Worm (Caenorhabditis elegans) whole organism, L4 larva: Measurements from ENCODE around the gene sto-3.

Experiments used
- F26F4.8 ChIP-seq: fragments of 200-800 bp; sonication (Bioruptor generic); conservative IDR thresholded peaks from 2 replicates; pipeline ENCODE4 v1.3.6; 2022; ENCODE audit warnings: missing genetic modification characterization, missing compliant biosample characterization
- F49E8.2 ChIP-seq: sonication (generic microtip); optimal IDR thresholded peaks from 2 replicates; lab custom pipeline; 2016; ENCODE audit warnings: missing compliant biosample characterization, mild to moderate bottlenecking, missing genetic modification characterization, borderline replicate concordance
- T26A8.4 ChIP-seq: fragments of 200-800 bp; sonication (Bioruptor generic); IDR thresholded peaks from 2 replicates; pipeline ENCODE4 v1.3.6; 2022; ENCODE audit warnings: missing genetic modification characterization, missing compliant biosample characterization
- Y48G9A.11 ChIP-seq: fragments of 200-800 bp; sonication (Bioruptor generic); IDR thresholded peaks from 2 replicates; pipeline ENCODE4 v1.3.6; 2022; ENCODE audit warnings: missing genetic modification reagents, missing genetic modification characterization, missing compliant biosample characterization
- Y75B8A.6 ChIP-seq: fragments of 200-800 bp; sonication (Bioruptor generic); IDR thresholded peaks from 2 replicates; pipeline ENCODE4 v1.3.6; 2022; ENCODE audit warnings: missing genetic modification reagents, missing genetic modification characterization, missing compliant biosample characterization
- ama-1 ChIP-seq: fragments of 150-350 bp; optimal IDR thresholded peaks from 2 replicates; lab custom pipeline; 2014; ENCODE audit warnings: inconsistent platforms, mixed read lengths
- daf-12 ChIP-seq: fragments of 150-350 bp; optimal IDR thresholded peaks from 2 replicates; lab custom pipeline; 2014; ENCODE audit warnings: missing biosample characterization, missing genetic modification reagents, missing genetic modification characterization
- daf-19 ChIP-seq: fragments of 200-800 bp; sonication (Bioruptor generic); conservative IDR thresholded peaks from 2 replicates; pipeline ENCODE4 v1.3.6; 2022; ENCODE audit warnings: missing genetic modification characterization, missing compliant biosample characterization
- daf-8 ChIP-seq: fragments of 200-800 bp; sonication (Bioruptor generic); IDR thresholded peaks from 2 replicates; pipeline ENCODE4 v1.3.6; 2022; ENCODE audit warnings: missing genetic modification characterization, missing compliant biosample characterization
- dmd-8 ChIP-seq: fragments of 200-800 bp; sonication (Bioruptor generic); IDR thresholded peaks from 2 replicates; pipeline ENCODE4 v1.3.6; 2022; ENCODE audit warnings: missing genetic modification characterization, missing compliant biosample characterization
- dve-1 ChIP-seq: sonication (generic microtip); optimal IDR thresholded peaks from 2 replicates; lab custom pipeline; 2017; ENCODE audit warnings: antibody characterized with exemption, mild to moderate bottlenecking, missing genetic modification characterization, missing compliant biosample characterization; ENCODE audit not compliant: insufficient read depth
- egl-27 ChIP-seq: sonication (generic microtip); optimal IDR thresholded peaks from 3 replicates; lab custom pipeline; 2017; ENCODE audit warnings: missing biosample characterization, missing genetic modification reagents, missing genetic modification characterization
- fkh-10 ChIP-seq: fragments of 150-350 bp; optimal IDR thresholded peaks from 2 replicates; lab custom pipeline; 2014; ENCODE audit warnings: missing biosample characterization, missing genetic modification reagents, missing genetic modification characterization
- gei-8 ChIP-seq: fragments of 200-800 bp; sonication (Bioruptor generic); optimal IDR thresholded peaks from 2 replicates; lab custom pipeline; 2018; ENCODE audit warnings: mild to moderate bottlenecking, missing genetic modification characterization, missing compliant biosample characterization
- hif-1 ChIP-seq, 2 experiments: sonication (generic microtip); optimal IDR thresholded peaks; 2 replicates each; lab custom pipeline; 2016 to 2017; ENCODE audit warnings: missing compliant biosample characterization in 2 of 2, missing genetic modification characterization in 2 of 2, missing genetic modification reagents in 2 of 2, missing genotype in 2 of 2, mild to moderate bottlenecking in 1 of 2
- hlh-30 ChIP-seq: sonication (generic microtip); optimal IDR thresholded peaks from 2 replicates; lab custom pipeline; 2017; ENCODE audit warnings: antibody characterized with exemption, mild to moderate bottlenecking, missing genetic modification characterization, missing compliant biosample characterization; ENCODE audit not compliant: insufficient read depth
- hmg-1.1 ChIP-seq: fragments of 200-800 bp; sonication (Bioruptor generic); IDR thresholded peaks from 2 replicates; pipeline ENCODE4 v1.3.6; 2022; ENCODE audit warnings: missing genetic modification reagents, missing genetic modification characterization, missing compliant biosample characterization
- jun-1 ChIP-seq: fragments of 150-350 bp; optimal IDR thresholded peaks from 2 replicates; lab custom pipeline; 2014; ENCODE audit warnings: missing biosample characterization, missing genetic modification reagents, missing genetic modification characterization
- lim-7 ChIP-seq: fragments of 200-800 bp; sonication (Bioruptor generic); IDR thresholded peaks from 2 replicates; pipeline ENCODE4 v1.3.6; 2022; ENCODE audit warnings: missing genetic modification characterization, missing compliant biosample characterization
- madf-9 ChIP-seq: fragments of 200-800 bp; sonication (Bioruptor generic); conservative IDR thresholded peaks from 2 replicates; pipeline ENCODE4 v1.3.6; 2022; ENCODE audit warnings: missing genetic modification reagents, missing genetic modification characterization, missing compliant biosample characterization
- mdl-1 ChIP-seq, 2 experiments: fragments of 150-350 bp in 1 of 2; sonication (generic microtip) in 1 of 2; optimal IDR thresholded peaks; 2 replicates each; lab custom pipeline; 2014 to 2017; ENCODE audit warnings: missing biosample characterization in 2 of 2, missing genetic modification characterization in 2 of 2
- mxl-2 ChIP-seq: fragments of 200-800 bp; sonication (Bioruptor generic); conservative IDR thresholded peaks from 2 replicates; pipeline ENCODE4 v1.3.6; 2022; ENCODE audit warnings: missing genetic modification reagents, missing genetic modification characterization, missing compliant biosample characterization
- mxl-3 ChIP-seq: fragments of 200-800 bp; sonication (Bioruptor generic); optimal IDR thresholded peaks from 2 replicates; lab custom pipeline; 2018; ENCODE audit warnings: mild to moderate bottlenecking, missing genetic modification characterization, missing compliant biosample characterization
- nhr-10 ChIP-seq: fragments of 150-350 bp; optimal IDR thresholded peaks from 2 replicates; lab custom pipeline; 2014; ENCODE audit warnings: missing biosample characterization, missing genetic modification characterization
- nhr-102 ChIP-seq: sonication (generic microtip); optimal IDR thresholded peaks from 2 replicates; lab custom pipeline; 2016; ENCODE audit warnings: mild to moderate bottlenecking, missing genetic modification characterization, moderate library complexity, missing compliant biosample characterization
- nhr-111 ChIP-seq: fragments of 200-800 bp; sonication (Bioruptor generic); optimal IDR thresholded peaks from 2 replicates; lab custom pipeline; 2018; ENCODE audit warnings: mild to moderate bottlenecking, missing genetic modification characterization, missing compliant biosample characterization
- nhr-28 ChIP-seq: fragments of 150-350 bp; optimal IDR thresholded peaks from 2 replicates; lab custom pipeline; 2014; ENCODE audit warnings: missing biosample characterization, missing genetic modification characterization
- nhr-41 ChIP-seq: fragments of 200-800 bp; sonication (Bioruptor generic); IDR thresholded peaks from 2 replicates; pipeline ENCODE4 v1.3.6; 2022; ENCODE audit warnings: missing genetic modification reagents, missing genetic modification characterization, missing compliant biosample characterization
- nhr-42 ChIP-seq: fragments of 200-800 bp; sonication (Bioruptor generic); IDR thresholded peaks from 2 replicates; pipeline ENCODE4 v1.3.6; 2022; ENCODE audit warnings: missing genetic modification characterization, missing compliant biosample characterization
- nhr-6 ChIP-seq: fragments of 150-350 bp; optimal IDR thresholded peaks from 2 replicates; lab custom pipeline; 2014; ENCODE audit warnings: missing biosample characterization, missing genetic modification characterization
- pha-4 ChIP-seq, 2 experiments: fragments of 150-350 bp in 1 of 2; fragments of 200-800 bp in 1 of 2; sonication (Bioruptor generic) in 1 of 2; IDR thresholded peaks in 1 of 2; optimal IDR thresholded peaks in 1 of 2; 2 replicates each; pipeline versions ENCODE4 v1.3.6 to Lab custom; 2014 to 2022; ENCODE audit warnings: missing genetic modification characterization in 2 of 2, missing genetic modification reagents in 2 of 2, missing biosample characterization in 1 of 2, missing compliant biosample characterization in 1 of 2
- php-3 ChIP-seq: fragments of 200-800 bp; sonication (Bioruptor generic); IDR thresholded peaks from 2 replicates; pipeline ENCODE4 v1.3.6; 2022; ENCODE audit warnings: missing genetic modification reagents, missing genetic modification characterization, missing compliant biosample characterization
- pqm-1 ChIP-seq: sonication (generic microtip); optimal IDR thresholded peaks from 2 replicates; lab custom pipeline; 2017; ENCODE audit warnings: missing biosample characterization, missing genetic modification characterization
- rbr-2 ChIP-seq: sonication (generic microtip); optimal IDR thresholded peaks from 2 replicates; lab custom pipeline; 2016; ENCODE audit warnings: missing genotype, missing genetic modification characterization, missing compliant biosample characterization
- saeg-2 ChIP-seq: fragments of 200-800 bp; sonication (Bioruptor generic); IDR thresholded peaks from 2 replicates; pipeline ENCODE4 v1.3.6; 2022; ENCODE audit warnings: missing genetic modification reagents, missing genetic modification characterization, missing compliant biosample characterization
- snpc-4 ChIP-seq: fragments of 150-350 bp; optimal IDR thresholded peaks from 2 replicates; lab custom pipeline; 2014; ENCODE audit warnings: missing biosample characterization, missing genetic modification characterization
- unc-62 ChIP-seq, 3 experiments: fragments of 150-350 bp in 1 of 3; sonication (generic microtip); optimal IDR thresholded peaks in 2 of 3; peaks in 1 of 3; 1 replicate in 1 of 3; 2 replicates in 2 of 3; lab custom pipeline; 2014 to 2017; ENCODE audit warnings: missing biosample characterization in 3 of 3, missing genetic modification characterization in 3 of 3, missing genetic modification reagents in 3 of 3, missing genotype in 1 of 3
- vab-7 ChIP-seq: fragments of 200-800 bp; sonication (Bioruptor generic); IDR thresholded peaks from 2 replicates; pipeline ENCODE4 v1.3.6; 2022; ENCODE audit warnings: missing genetic modification reagents, missing genetic modification characterization, missing compliant biosample characterization
- zag-1 ChIP-seq: fragments of 150-350 bp; optimal IDR thresholded peaks from 2 replicates; lab custom pipeline; 2014; ENCODE audit warnings: missing biosample characterization, missing genetic modification characterization
- zip-11 ChIP-seq: fragments of 200-800 bp; sonication (Bioruptor generic); IDR thresholded peaks from 2 replicates; pipeline ENCODE4 v1.3.6; 2022; ENCODE audit warnings: missing genetic modification characterization, missing compliant biosample characterization

sto-3 gene

ce11 chrX:11603234-11604108 lies 18.4 kb downstream of the sto-3 start (continued):
- no peak for TF ChIP-seq fkh-10
- peak; percentile 92 for TF ChIP-seq T26A8.4 (GFP tag; lab: Robert Waterston, UW)
- no peak for TF ChIP-seq mxl-2 (GFP tag; lab: Robert Waterston, UW)
- no peak for TF ChIP-seq dmd-8 (GFP tag; lab: Robert Waterston, UW)
- TF ChIP-seq mxl-3 (GFP tag; lab: Kevin White, UChicago) = no peak
- no peak for TF ChIP-seq egl-27 (tag; lab: Kevin White, UChicago)
- TF ChIP-seq madf-9 (GFP tag; lab: Robert Waterston, UW) = no peak
- peak; percentile 94 for TF ChIP-seq ama-1 (lab: Kevin White, UChicago)
- TF ChIP-seq hlh-30 (tag; lab: Kevin White, UChicago) = no peak
- TF ChIP-seq gei-8 = peak; percentile 47
- no peak for TF ChIP-seq nhr-42 (GFP tag; lab: Robert Waterston, UW)
- peak; percentile 73 for TF ChIP-seq nhr-10 (tag; lab: Kevin White, UChicago)
- no peak for TF ChIP-seq nhr-41 (GFP tag; lab: Robert Waterston, UW)
- TF ChIP-seq hmg-1.1 (GFP tag; lab: Robert Waterston, UW) = 0 out of 2 replicates have a peak, but pooled peaks have one; percentile 33
- TF ChIP-seq zag-1 (tag; lab: Kevin White, UChicago) = peak; percentile 48
- TF ChIP-seq zip-11 (GFP tag; lab: Robert Waterston, UW) = 0 out of 2 replicates have a peak, but pooled peaks have one; percentile 7
- TF ChIP-seq lim-7 (GFP tag; lab: Robert Waterston, UW) = no peak
- no peak for TF ChIP-seq Y75B8A.6 (GFP tag; lab: Robert Waterston, UW)
- no peak for TF ChIP-seq nhr-28 (tag; lab: Kevin White, UChicago)
- no peak for TF ChIP-seq vab-7 (GFP tag; lab: Robert Waterston, UW)
- TF ChIP-seq Y48G9A.11 (GFP tag; lab: Robert Waterston, UW) = no peak
- TF ChIP-seq dve-1 = peak; percentile 86
- no peak for TF ChIP-seq daf-12 (tag; lab: Kevin White, UChicago)
- TF ChIP-seq nhr-111 (GFP tag; lab: Kevin White, UChicago) = peak; percentile 54
- TF ChIP-seq rbr-2 = peak; percentile 63
- TF ChIP-seq nhr-102 = peak; percentile 92
- no peak for TF ChIP-seq F26F4.8
- TF ChIP-seq pha-4 (GFP tag; IDR thresholded peaks at IDR 0.05; lab: Robert Waterston, UW) = peak; percentile 47
- TF ChIP-seq pha-4 (tag; optimal IDR thresholded peaks at IDR 0.05; lab: Kevin White, UChicago) = no peak
- TF ChIP-seq php-3 (GFP tag; lab: Robert Waterston, UW) = peak; percentile 25; the same call in 1 of the 2 replicates
- no peak for TF ChIP-seq daf-8
- no peak for TF ChIP-seq pqm-1 (tag; lab: Kevin White, UChicago)
- TF ChIP-seq mdl-1 (tag; optimal IDR thresholded peaks at IDR 0.05; lab: Kevin White, UChicago) = no peak
- 0 out of 2 replicates have a peak, but pooled peaks have one; percentile 8 for TF ChIP-seq saeg-2 (GFP tag; lab: Robert Waterston, UW)
- TF ChIP-seq snpc-4 (tag; lab: Kevin White, UChicago) = no peak
- no peak for TF ChIP-seq jun-1
- TF ChIP-seq daf-19 = 0 out of 2 replicates have a peak, but pooled peaks have one; percentile 57
- TF ChIP-seq, all 104 proteins: peak for 56

DNA sequence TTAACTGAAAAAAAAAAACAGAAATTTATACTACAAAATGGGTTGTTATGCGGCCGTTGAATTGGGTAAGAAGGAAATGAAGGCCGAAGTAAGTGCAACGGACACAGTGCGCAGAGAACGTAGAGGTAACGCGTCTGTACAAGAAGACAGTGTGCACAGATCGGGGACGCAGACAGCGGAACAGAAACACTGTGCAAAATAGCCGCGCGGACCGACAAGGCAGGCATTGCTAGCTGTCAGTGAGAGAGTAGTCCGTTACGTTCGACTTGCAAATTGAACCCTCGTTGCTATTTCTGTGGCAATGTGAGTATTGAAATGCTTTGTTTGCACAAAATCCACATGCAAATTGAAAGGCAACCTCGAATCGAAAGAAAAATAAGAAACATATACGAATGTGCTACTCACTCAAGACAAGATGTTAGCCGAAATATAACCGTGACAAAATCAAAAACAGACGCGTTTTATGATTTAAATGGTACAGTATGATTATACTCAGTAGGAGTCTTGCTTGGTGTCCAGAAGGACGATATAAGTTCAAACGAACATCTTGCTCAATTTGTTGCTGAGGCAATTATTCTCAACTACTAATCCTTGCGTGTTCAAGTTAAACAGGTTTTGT lies 21.3 kb downstream of the sto-3 start:
- TF ChIP-seq F49E8.2 (tag; lab: Kevin White, UChicago) (no peak), hmg-1.1 (GFP tag; lab: Robert Waterston, UW) (0 out of 2 replicates have a peak, but pooled peaks have one; percentile 19), unc-62 (GFP tag; optimal IDR thresholded peaks at IDR 0.05 in 1 of 2; lab: Kevin White, UChicago) (peak in 1 of 2 experiments; percentile 91), unc-62 (tag; optimal IDR thresholded peaks at IDR 0.05; lab: Kevin White, UChicago) (no peak), dve-1 (no peak), nhr-6 (no peak), hif-1 (tag; optimal IDR thresholded peaks at IDR 0.05; lab: Kevin White, UChicago) (no peak)
- TF ChIP-seq, all 104 proteins: peak for 2
